Fruit fly (Drosophila melanogaster) whole organism, pupa: ENCODE data around the gene CG34348.

Experiments
- CG12605 ChIP-seq: fragments of 200-800 bp; sonication (Bioruptor generic); IDR thresholded peaks from 2 replicates; pipeline ENCODE4 v1.3.6; 2022; ENCODE audit warnings: missing biosample characterization, missing genetic modification characterization
- CG13204 ChIP-seq: fragments of 200-800 bp; sonication (Bioruptor generic); optimal IDR thresholded peaks from 2 replicates; lab custom pipeline; 2018; ENCODE audit warnings: missing biosample characterization, mild to moderate bottlenecking, missing genetic modification characterization, moderate library complexity
- CG14655 ChIP-seq: fragments of 200-800 bp; sonication (Bioruptor generic); optimal IDR thresholded peaks from 3 replicates; lab custom pipeline; 2017; ENCODE audit warnings: mild to moderate bottlenecking, missing biosample characterization, missing genetic modification reagents, missing genetic modification characterization
- CG15710 ChIP-seq: fragments of 200-800 bp; sonication (Bioruptor generic); optimal IDR thresholded peaks from 2 replicates; lab custom pipeline; 2018; ENCODE audit warnings: missing biosample characterization, mild to moderate bottlenecking, missing genetic modification characterization, moderate library complexity
- CG34367 ChIP-seq: fragments of 200-800 bp; sonication (Bioruptor generic); optimal IDR thresholded peaks from 2 replicates; lab custom pipeline; 2018; ENCODE audit warnings: missing biosample characterization, mild to moderate bottlenecking, missing genetic modification characterization
- CG8159 ChIP-seq: fragments of 200-800 bp; sonication (Bioruptor generic); optimal IDR thresholded peaks from 3 replicates; lab custom pipeline; 2018; ENCODE audit warnings: missing biosample characterization, mild to moderate bottlenecking, missing genetic modification characterization, moderate library complexity
- CG8301 ChIP-seq: fragments of 200-800 bp; sonication (Bioruptor generic); optimal IDR thresholded peaks from 2 replicates; lab custom pipeline; 2018; ENCODE audit warnings: missing biosample characterization, mild to moderate bottlenecking, missing genetic modification characterization
- EcR ChIP-seq: fragments of 200-800 bp; sonication (Bioruptor generic); optimal IDR thresholded peaks from 3 replicates; lab custom pipeline; 2019; ENCODE audit warnings: missing biosample characterization, missing genetic modification characterization, mild to moderate bottlenecking, moderate library complexity, missing genetic modification reagents
- Snoo ChIP-seq: fragments of 200-800 bp; sonication (Bioruptor generic); optimal IDR thresholded peaks from 3 replicates; lab custom pipeline; 2017; ENCODE audit warnings: missing biosample characterization, mild to moderate bottlenecking, missing genetic modification characterization, inconsistent platforms
- fd96Ca ChIP-seq: fragments of 200-800 bp; sonication (Bioruptor generic); IDR thresholded peaks from 3 replicates; pipeline ENCODE4 v1.3.6; 2022; ENCODE audit warnings: missing biosample characterization, missing genetic modification characterization

- TF ChIP-seq CG34367 (tag; lab: Kevin White, UChicago) (no peak), CG8159 (tag; lab: Kevin White, UChicago) (no peak), CG15710 (tag; lab: Kevin White, UChicago) (no peak), CG14655 (no peak), CG8301 (tag; lab: Kevin White, UChicago) (no peak), EcR (GFP tag; lab: Kevin White, UChicago) (no peak), CG12605 (no peak), CG13204 (GFP tag; lab: Kevin White, UChicago) (no peak), fd96Ca (no peak), Snoo (tag; lab: Kevin White, UChicago) (no peak)
Observed at dm6 chrX:11393003-11393620, 53.4 kb downstream of the CG34348 start.
